Worm (Caenorhabditis elegans) whole organism, L3 larva: ENCODE data around the gene dhrr-1.

Source experiments
- elt-2 ChIP-seq: sonication (generic microtip); optimal IDR thresholded peaks from 2 replicates; lab custom pipeline; 2016; ENCODE audit warnings: missing genetic modification reagents, mild to moderate bottlenecking, missing genetic modification characterization, missing compliant biosample characterization
- jun-1 ChIP-seq: fragments of 150-350 bp; optimal IDR thresholded peaks from 2 replicates; lab custom pipeline; 2014; ENCODE audit warnings: missing biosample characterization, missing genetic modification reagents, missing genetic modification characterization
- nhr-76 ChIP-seq: fragments of 150-350 bp; sonication (generic microtip); optimal IDR thresholded peaks from 5 replicates; lab custom pipeline; 2014; ENCODE audit warnings: missing biosample characterization, missing genetic modification characterization

ce11 chrIII:8983135-8983534, 38.7 kb downstream of the dhrr-1 start:
- TF ChIP-seq jun-1 (tag; lab: Kevin White, UChicago) = no peak
- TF ChIP-seq nhr-76 (tag; lab: Kevin White, UChicago) = no peak
- no peak for TF ChIP-seq elt-2 (tag; lab: Kevin White, UChicago)
